Fruit fly (Drosophila melanogaster): ENCODE data around the gene CG8028.

- TF ChIP-seq Met (GFP tag; optimal IDR thresholded peaks at IDR 0.05): peak; percentile 94
- peak; percentile 92 for TF ChIP-seq CG11294 (GFP tag; IDR thresholded peaks at IDR 0.05)
Measured at dm6 chrX:19321820-19322708, 41.9 kb upstream of the CG8028 start, which contains the start of gene out.

Data from whole organism, prepupa.